Fruit fly (Drosophila melanogaster) whole organism, embryonic: ENCODE data around the gene rt.

ENCODE experiments used
- Antp ChIP-seq: fragments of 200-800 bp; sonication (Bioruptor generic); optimal IDR thresholded peaks from 3 replicates; lab custom pipeline; 2016; ENCODE audit warnings: missing biosample characterization, missing genetic modification characterization
- Atf-2 ChIP-seq: fragments of 200-800 bp; sonication (Bioruptor generic); optimal IDR thresholded peaks from 2 replicates; lab custom pipeline; 2016; ENCODE audit warnings: missing biosample characterization, missing genetic modification characterization
- Atf6 ChIP-seq: fragments of 200-800 bp; sonication (Bioruptor generic); IDR thresholded peaks from 2 replicates; pipeline ENCODE4 v1.3.6; 2022; ENCODE audit warnings: missing biosample characterization, missing genetic modification characterization
- Awh ChIP-seq: fragments of 200-800 bp; sonication (Bioruptor generic); IDR thresholded peaks from 2 replicates; pipeline ENCODE4, ENCODE4 v1.3.6; 2022; ENCODE audit warnings: missing biosample characterization, missing genetic modification characterization
- BEAF-32 ChIP-seq: fragments of 200-800 bp; sonication (Bioruptor generic); optimal IDR thresholded peaks from 3 replicates; lab custom pipeline; 2017; ENCODE audit warnings: missing biosample characterization, missing genetic modification characterization, mild to moderate bottlenecking, moderate library complexity, missing genetic modification reagents
- Bgb ChIP-seq: fragments of 200-800 bp; sonication (Bioruptor generic); IDR thresholded peaks from 2 replicates; pipeline ENCODE4 v1.3.6; 2022; ENCODE audit warnings: missing biosample characterization, missing genetic modification characterization; ENCODE audit not compliant: partially characterized antibody
- CG10267 ChIP-seq: fragments of 200-800 bp; sonication (Bioruptor generic); optimal IDR thresholded peaks from 2 replicates; lab custom pipeline; 2018; ENCODE audit warnings: missing biosample characterization, mild to moderate bottlenecking, missing genetic modification characterization, moderate library complexity
- CG10959 ChIP-seq: fragments of 200-800 bp; sonication (Bioruptor generic); IDR thresholded peaks from 2 replicates; pipeline ENCODE4 v1.3.6; 2022; ENCODE audit warnings: missing biosample characterization, missing genetic modification characterization
- CG11093 ChIP-seq: fragments of 200-800 bp; sonication (Bioruptor generic); IDR thresholded peaks from 3 replicates; pipeline ENCODE4 v1.3.6; 2022; ENCODE audit warnings: missing biosample characterization, missing genetic modification characterization
- CG12071 ChIP-seq: fragments of 200-800 bp; sonication (Bioruptor generic); optimal IDR thresholded peaks from 3 replicates; lab custom pipeline; 2018; ENCODE audit warnings: missing biosample characterization, mild to moderate bottlenecking, missing genetic modification characterization
- CG15479 ChIP-seq: fragments of 200-800 bp; sonication (Bioruptor generic); optimal IDR thresholded peaks from 3 replicates; lab custom pipeline; 2019; ENCODE audit warnings: missing biosample characterization, mild to moderate bottlenecking, missing genetic modification characterization, moderate library complexity
- CG16779 ChIP-seq: fragments of 200-800 bp; sonication (Bioruptor generic); IDR thresholded peaks from 2 replicates; pipeline ENCODE4 v1.3.6; 2022; ENCODE audit warnings: missing biosample characterization, missing genetic modification characterization
- CG17385 ChIP-seq: fragments of 200-800 bp; sonication (Bioruptor generic); optimal IDR thresholded peaks from 3 replicates; lab custom pipeline; 2018; ENCODE audit warnings: missing biosample characterization, mild to moderate bottlenecking, missing genetic modification characterization
- CG1832 ChIP-seq: fragments of 200-800 bp; sonication (Bioruptor generic); optimal IDR thresholded peaks from 2 replicates; lab custom pipeline; 2017; ENCODE audit warnings: missing biosample characterization, mild to moderate bottlenecking, missing genetic modification characterization, inconsistent platforms
- CG18476 ChIP-seq: fragments of 200-800 bp; sonication (Bioruptor generic); optimal IDR thresholded peaks from 2 replicates; lab custom pipeline; 2016; ENCODE audit warnings: missing biosample characterization, mild to moderate bottlenecking, missing genetic modification characterization
- CG2875 ChIP-seq: fragments of 200-800 bp; sonication (Bioruptor generic); optimal IDR thresholded peaks from 2 replicates; lab custom pipeline; 2017; ENCODE audit warnings: missing biosample characterization, mild to moderate bottlenecking, missing genetic modification characterization, missing genetic modification reagents
- CG32767 ChIP-seq: fragments of 200-800 bp; sonication (Bioruptor generic); IDR thresholded peaks from 2 replicates; pipeline ENCODE4 v1.3.6; 2022; ENCODE audit warnings: missing biosample characterization, missing genetic modification characterization
- CG32772 ChIP-seq: fragments of 200-800 bp; sonication (Bioruptor generic); IDR thresholded peaks from 2 replicates; pipeline ENCODE4 v1.3.6; 2022; ENCODE audit warnings: missing biosample characterization, missing genetic modification characterization
- CG34376 ChIP-seq: fragments of 200-800 bp; sonication (Bioruptor generic); optimal IDR thresholded peaks from 2 replicates; lab custom pipeline; 2018; ENCODE audit warnings: missing biosample characterization, mild to moderate bottlenecking, missing genetic modification characterization
- CG5180 ChIP-seq: fragments of 200-800 bp; sonication (Bioruptor generic); optimal IDR thresholded peaks from 3 replicates; lab custom pipeline; 2017; ENCODE audit warnings: missing biosample characterization, missing genetic modification characterization, mild to moderate bottlenecking, moderate library complexity, missing genetic modification reagents
- CG6654 ChIP-seq: fragments of 200-800 bp; sonication (Bioruptor generic); optimal IDR thresholded peaks from 2 replicates; lab custom pipeline; 2017; ENCODE audit warnings: missing biosample characterization, mild to moderate bottlenecking, missing genetic modification characterization
- CG7372 ChIP-seq: fragments of 200-800 bp; sonication (Bioruptor generic); IDR thresholded peaks from 2 replicates; pipeline ENCODE4 v1.3.6; 2022; ENCODE audit warnings: missing biosample characterization, missing genetic modification characterization
- CG9437 ChIP-seq: fragments of 200-800 bp; sonication (Bioruptor generic); optimal IDR thresholded peaks from 2 replicates; lab custom pipeline; 2018; ENCODE audit warnings: missing biosample characterization, mild to moderate bottlenecking, missing genetic modification characterization
- Camta ChIP-seq: fragments of 200-800 bp; sonication (Bioruptor generic); optimal IDR thresholded peaks from 2 replicates; lab custom pipeline; 2016; ENCODE audit warnings: missing biosample characterization, missing genetic modification characterization
- D ChIP-seq, 2 experiments: fragments of 200-800 bp in 1 of 2; fragments of >200 bp in 1 of 2; sonication (Bioruptor generic) in 1 of 2; optimal IDR thresholded peaks; 2 replicates in 1 of 2; 3 replicates in 1 of 2; lab custom pipeline; 2017; ENCODE audit warnings: mild to moderate bottlenecking in 1 of 2, missing biosample characterization in 1 of 2, missing genetic modification characterization in 1 of 2, missing genetic modification reagents in 1 of 2
- Dfd ChIP-seq, 2 experiments: fragments of >200 bp; optimal IDR thresholded peaks; 2 replicates each; lab custom pipeline; 2017; ENCODE audit warnings: missing biosample characterization in 2 of 2, missing genetic modification characterization in 2 of 2
- Dip3 ChIP-seq: fragments of 200-800 bp; sonication (Bioruptor generic); optimal IDR thresholded peaks from 3 replicates; lab custom pipeline; 2016; ENCODE audit warnings: missing biosample characterization, missing genetic modification characterization
- Gug ChIP-seq: fragments of 200-800 bp; sonication (Bioruptor generic); IDR thresholded peaks from 4 replicates; pipeline ENCODE4 v1.3.6; 2022; ENCODE audit warnings: missing biosample characterization, missing genetic modification characterization
- Lhr ChIP-seq: fragments of 200-800 bp; sonication (Bioruptor generic); optimal IDR thresholded peaks from 3 replicates; lab custom pipeline; 2017; ENCODE audit warnings: mild to moderate bottlenecking, missing biosample characterization, missing genetic modification reagents, missing genetic modification characterization
- Rfx ChIP-seq: fragments of 200-800 bp; sonication (Bioruptor generic); IDR thresholded peaks from 2 replicates; pipeline ENCODE4 v1.3.6; 2022; ENCODE audit warnings: missing biosample characterization, missing genetic modification characterization
- Rx ChIP-seq: fragments of 200-800 bp; sonication (Bioruptor generic); IDR thresholded peaks from 2 replicates; pipeline ENCODE4 v1.3.6; 2022; ENCODE audit warnings: missing biosample characterization, missing genetic modification characterization
- Side ChIP-seq: fragments of 200-800 bp; sonication (Bioruptor generic); optimal IDR thresholded peaks from 2 replicates; lab custom pipeline; 2016; ENCODE audit warnings: missing biosample characterization, missing genetic modification characterization
- Six4 ChIP-seq: fragments of 200-800 bp; sonication (Bioruptor generic); optimal IDR thresholded peaks from 2 replicates; lab custom pipeline; 2016; ENCODE audit warnings: missing biosample characterization, missing genetic modification characterization
- ci ChIP-seq: fragments of 200-800 bp; sonication (Bioruptor generic); IDR thresholded peaks from 3 replicates; pipeline ENCODE4 v1.3.6; 2022; ENCODE audit warnings: missing biosample characterization, missing genetic modification characterization
- eve ChIP-seq, 2 experiments: fragments of >200 bp; optimal IDR thresholded peaks; 2 replicates each; lab custom pipeline; 2017; ENCODE audit warnings: missing biosample characterization in 2 of 2, missing genetic modification characterization in 2 of 2
- exex ChIP-seq: fragments of 200-800 bp; sonication (Bioruptor generic); optimal IDR thresholded peaks from 4 replicates; lab custom pipeline; 2018; ENCODE audit warnings: missing biosample characterization, mild to moderate bottlenecking, missing genetic modification characterization, moderate library complexity
- eyg ChIP-seq: fragments of 200-800 bp; sonication (Bioruptor generic); optimal IDR thresholded peaks from 3 replicates; lab custom pipeline; 2016; ENCODE audit warnings: missing biosample characterization, missing genetic modification characterization
- fd64A ChIP-seq: fragments of 200-800 bp; sonication (Bioruptor generic); optimal IDR thresholded peaks from 3 replicates; lab custom pipeline; 2018; ENCODE audit warnings: missing biosample characterization, mild to moderate bottlenecking, missing genetic modification characterization
- gsb-n ChIP-seq: fragments of 200-800 bp; sonication (Bioruptor generic); optimal IDR thresholded peaks from 3 replicates; lab custom pipeline; 2018; ENCODE audit warnings: missing biosample characterization, mild to moderate bottlenecking, missing genetic modification characterization
- jigr1 ChIP-seq: fragments of 200-800 bp; sonication (Bioruptor generic); IDR thresholded peaks from 3 replicates; pipeline ENCODE4 v1.3.6; 2022; ENCODE audit warnings: missing biosample characterization, missing genetic modification characterization
- luna ChIP-seq: fragments of 200-800 bp; sonication (Bioruptor generic); optimal IDR thresholded peaks from 2 replicates; lab custom pipeline; 2016; ENCODE audit warnings: missing biosample characterization, missing genetic modification characterization
- maf-S ChIP-seq: fragments of 200-800 bp; sonication (Bioruptor generic); optimal IDR thresholded peaks from 2 replicates; lab custom pipeline; 2016; ENCODE audit warnings: missing biosample characterization, missing genetic modification characterization
- mam ChIP-seq: fragments of 200-800 bp; sonication (Bioruptor generic); optimal IDR thresholded peaks from 3 replicates; lab custom pipeline; 2016; ENCODE audit warnings: missing biosample characterization, missing genetic modification characterization
- mirr ChIP-seq: fragments of 200-800 bp; sonication (Bioruptor generic); optimal IDR thresholded peaks from 3 replicates; lab custom pipeline; 2018; ENCODE audit warnings: missing biosample characterization, mild to moderate bottlenecking, missing genetic modification characterization
- pum ChIP-seq: fragments of 200-800 bp; sonication (Bioruptor generic); optimal IDR thresholded peaks from 2 replicates; lab custom pipeline; 2016; ENCODE audit warnings: missing biosample characterization, missing genetic modification characterization
- pzg ChIP-seq: fragments of 200-800 bp; sonication (Bioruptor generic); optimal IDR thresholded peaks from 3 replicates; lab custom pipeline; 2018; ENCODE audit warnings: missing biosample characterization, mild to moderate bottlenecking, missing genetic modification characterization, moderate library complexity
- salm ChIP-seq: fragments of 200-800 bp; sonication (Bioruptor generic); optimal IDR thresholded peaks from 2 replicates; lab custom pipeline; 2018; ENCODE audit warnings: missing biosample characterization, mild to moderate bottlenecking, missing genetic modification characterization
- shn ChIP-seq: fragments of 200-800 bp; sonication (Bioruptor generic); optimal IDR thresholded peaks from 3 replicates; lab custom pipeline; 2016; ENCODE audit warnings: missing biosample characterization, missing genetic modification characterization
- stc ChIP-seq: fragments of 200-800 bp; sonication (Bioruptor generic); IDR thresholded peaks from 2 replicates; pipeline ENCODE4 v1.3.6; 2022; ENCODE audit warnings: missing biosample characterization, missing genetic modification characterization
- tio ChIP-seq: fragments of 200-800 bp; sonication (Bioruptor generic); optimal IDR thresholded peaks from 2 replicates; lab custom pipeline; 2017; ENCODE audit warnings: missing biosample characterization, missing genetic modification characterization, inconsistent platforms
- tna ChIP-seq: fragments of 200-800 bp; sonication (Bioruptor generic); IDR thresholded peaks from 2 replicates; pipeline ENCODE4 v1.3.6; 2022; ENCODE audit warnings: missing biosample characterization, missing genetic modification characterization; ENCODE audit not compliant: partially characterized antibody
- yki ChIP-seq: fragments of >200 bp; optimal IDR thresholded peaks from 3 replicates; lab custom pipeline; 2018

Gene rt

dm6 chr3L:11540330-11540702 lies 47.3 kb downstream of the rt start (continued):
- TF ChIP-seq BEAF-32 (GFP tag; lab: Kevin White, UChicago) (no peak), CG10267 (tag; lab: Kevin White, UChicago) (no peak), CG9437 (no peak), Dfd (GFP tag; optimal IDR thresholded peaks at IDR 0.05; lab: Kevin White, UChicago) (no peak), Atf6 (GFP tag; lab: Robert Waterston, UW) (no peak), Camta (GFP tag; lab: Kevin White, UChicago) (no peak), Bgb (GFP tag; lab: Robert Waterston, UW) (no peak), Rfx (GFP tag; lab: Robert Waterston, UW) (peak; percentile 53; the same call in 1 of the 2 replicates), fd64A (peak; percentile 60), Dip3 (no peak), CG2875 (GFP tag; lab: Kevin White, UChicago) (peak; percentile 62), CG32772 (GFP tag; lab: Robert Waterston, UW) (no peak), ci (GFP tag; lab: Robert Waterston, UW) (peak; percentile 52; the same call in 2 of the 3 replicates), tio (GFP tag; lab: Kevin White, UChicago) (no peak), shn (no peak), mirr (GFP tag; lab: Kevin White, UChicago) (peak; percentile 68), Six4 (GFP tag; lab: Kevin White, UChicago) (no peak), salm (no peak), Gug (GFP tag; lab: Robert Waterston, UW) (no peak), pum (no peak), CG34376 (GFP tag; lab: Kevin White, UChicago) (peak; percentile 4), CG10959 (GFP tag; lab: Robert Waterston, UW) (no peak), eve (GFP tag; optimal IDR thresholded peaks at IDR 0.05; lab: Kevin White, UChicago) (peak in 1 of 2 experiments; percentile 16), CG16779 (GFP tag; lab: Robert Waterston, UW) (no peak), CG18476 (GFP tag; lab: Kevin White, UChicago) (no peak), Lhr (GFP tag; lab: Kevin White, UChicago) (no peak), CG7372 (GFP tag; lab: Robert Waterston, UW) (no peak), CG32767 (GFP tag; lab: Robert Waterston, UW) (no peak), tna (GFP tag; lab: Robert Waterston, UW) (no peak), Atf-2 (GFP tag; lab: Kevin White, UChicago) (no peak), stc (GFP tag; lab: Robert Waterston, UW) (no peak), exex (tag; lab: Kevin White, UChicago) (peak; percentile 13), CG17385 (GFP tag; lab: Kevin White, UChicago) (peak; percentile 17), pzg (GFP tag; lab: Kevin White, UChicago) (no peak), maf-S (GFP tag; lab: Kevin White, UChicago) (no peak), mam (GFP tag; lab: Kevin White, UChicago) (no peak), Antp (GFP tag; lab: Kevin White, UChicago) (no peak), Side (GFP tag; lab: Kevin White, UChicago) (peak; percentile 47), CG15479 (GFP tag; lab: Kevin White, UChicago) (no peak), CG11093 (GFP tag; lab: Robert Waterston, UW) (no peak), CG5180 (GFP tag; lab: Kevin White, UChicago) (no peak), luna (GFP tag; lab: Kevin White, UChicago) (no peak), yki (lab: Kevin White, UChicago) (no peak), CG1832 (GFP tag; lab: Kevin White, UChicago) (no peak), D (optimal IDR thresholded peaks at IDR 0.05; lab: Kevin White, UChicago) (no peak), D (GFP tag; optimal IDR thresholded peaks at IDR 0.05; lab: Kevin White, UChicago) (peak; percentile 29), gsb-n (peak; percentile 55), Rx (no peak), CG6654 (GFP tag; lab: Kevin White, UChicago) (no peak), jigr1 (GFP tag; lab: Robert Waterston, UW) (no peak), eyg (GFP tag; lab: Kevin White, UChicago) (peak; percentile 64), CG12071 (GFP tag; lab: Kevin White, UChicago) (peak; percentile 72), Awh (GFP tag; lab: Robert Waterston, UW) (0 out of 2 replicates have a peak, but pooled peaks have one; percentile 10)
